Worm (Caenorhabditis elegans): Measurements from ENCODE around the gene C17G10.7.

Gene C17G10.7

ce11 chrII:5585788-5586187, 21.9 kb downstream of the C17G10.7 start, which contains the start of gene lys-8 (continued):
- peak; percentile 28 for TF ChIP-seq nhr-20 (tag; optimal IDR thresholded peaks at IDR 0.05)
- no peak for TF ChIP-seq sptf-1 (tag; optimal IDR thresholded peaks at IDR 0.05)
- peak in 1 of 2 experiments; percentile 25 for TF ChIP-seq lin-35 (GFP tag; optimal IDR thresholded peaks at IDR 0.05)
- no peak for TF ChIP-seq snpc-4 (tag; optimal IDR thresholded peaks at IDR 0.05)

DNA sequence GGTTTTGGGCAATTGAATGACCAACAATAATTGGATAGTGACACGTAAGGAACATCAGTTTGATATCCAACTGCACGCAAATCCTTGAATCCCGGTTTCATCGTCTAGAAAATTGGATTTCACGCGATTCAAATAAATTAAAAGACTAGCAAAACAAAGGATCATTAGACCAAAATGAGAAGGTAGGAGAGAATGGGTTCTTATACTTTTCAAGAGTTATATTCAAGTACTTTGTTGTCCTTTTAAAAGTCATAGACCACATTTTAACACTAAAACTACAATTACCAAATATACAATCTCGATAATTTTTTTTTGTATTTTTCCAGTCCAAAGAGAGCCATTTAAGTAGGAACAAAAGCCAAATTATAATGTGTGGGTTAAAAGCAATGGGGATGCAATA, 25.3 kb downstream of the C17G10.7 start, which contains the start of gene T25E4.2:
T25E4.2 (minus strand) TSS at position 101 of the 400 bp plus-strand sequence.
- TF ChIP-seq snpc-4 (tag; optimal IDR thresholded peaks at IDR 0.05): no peak
- TF ChIP-seq C16A3.4 (tag; optimal IDR thresholded peaks at IDR 0.05): no peak
- TF ChIP-seq efl-1 (optimal IDR thresholded peaks at IDR 0.05): no peak
- TF ChIP-seq efl-1 (GFP tag; optimal IDR thresholded peaks at IDR 0.05 in 1 of 2): no peak
- no peak for TF ChIP-seq pag-3 (tag; optimal IDR thresholded peaks at IDR 0.05; ENCODE audit: borderline replicate concordance, insufficient read depth)
- TF ChIP-seq fkh-8 (tag; optimal IDR thresholded peaks at IDR 0.05): no peak
- no peak for TF ChIP-seq nhr-76 (tag; optimal IDR thresholded peaks at IDR 0.05)
- TF ChIP-seq mep-1 (tag; optimal IDR thresholded peaks at IDR 0.05): no peak
- TF ChIP-seq mdl-1 (tag; optimal IDR thresholded peaks at IDR 0.05): no peak
- TF ChIP-seq elt-3 (tag; optimal IDR thresholded peaks at IDR 0.05): no peak
- TF ChIP-seq zag-1 (tag; optimal IDR thresholded peaks at IDR 0.05): no peak
- no peak for TF ChIP-seq grh-1 (GFP tag; IDR thresholded peaks at IDR 0.05)
- TF ChIP-seq F16B12.6 (tag; optimal IDR thresholded peaks at IDR 0.05): no peak
- no peak for TF ChIP-seq C04F5.9 (tag; optimal IDR thresholded peaks at IDR 0.05)
- no peak for TF ChIP-seq ceh-8 (GFP tag; optimal IDR thresholded peaks at IDR 0.05)

- TF ChIP-seq snu-23 (GFP tag; optimal IDR thresholded peaks at IDR 0.05): no peak
- no peak for TF ChIP-seq nhr-20 (tag; optimal IDR thresholded peaks at IDR 0.05)
- TF ChIP-seq tbx-2 (tag; optimal IDR thresholded peaks at IDR 0.05): no peak
- TF ChIP-seq fkh-10 (GFP tag; optimal IDR thresholded peaks at IDR 0.05): no peak
- no peak for TF ChIP-seq ztf-4 (tag; optimal IDR thresholded peaks at IDR 0.05)
- TF ChIP-seq C34B4.2 (tag; optimal IDR thresholded peaks at IDR 0.05): no peak
- TF ChIP-seq nhr-76 (tag; optimal IDR thresholded peaks at IDR 0.05): no peak
- TF ChIP-seq fkh-4 (tag; optimal IDR thresholded peaks at IDR 0.05; ENCODE audit: borderline replicate concordance): no peak
- TF ChIP-seq nhr-85 (tag): no peak
- TF ChIP-seq ets-5 (GFP tag; IDR thresholded peaks at IDR 0.05): no peak
- no peak for TF ChIP-seq lsy-2 (tag; optimal IDR thresholded peaks at IDR 0.05)
- TF ChIP-seq nhr-19 (GFP tag; conservative IDR thresholded peaks at IDR 0.05): no peak
- TF ChIP-seq swsn-7 (tag; optimal IDR thresholded peaks at IDR 0.05): no peak
Measured at ce11 chrII:5579236-5579635, 28.4 kb downstream of the C17G10.7 start.

DNA sequence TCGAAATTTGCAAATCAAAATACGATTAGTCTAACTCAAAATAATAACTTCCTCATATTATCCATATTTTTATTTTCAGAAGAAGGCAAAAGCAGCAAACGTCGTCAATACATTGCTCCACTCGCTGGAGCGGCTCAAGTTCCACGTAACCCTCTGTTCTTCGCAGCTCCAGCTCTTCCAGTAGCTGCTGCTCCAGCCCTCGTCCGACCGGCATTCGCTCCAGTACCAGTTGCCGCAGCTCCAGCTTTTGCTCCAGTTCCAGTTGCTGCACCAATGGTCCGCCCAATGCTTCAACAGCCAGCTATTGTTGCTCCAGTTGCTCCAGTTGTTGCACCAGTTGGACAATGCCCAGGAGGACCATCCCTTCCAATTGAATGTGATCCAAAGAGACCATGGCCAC, 28.9 kb downstream of the C17G10.7 start:
- TF ChIP-seq dsc-1 (tag; optimal IDR thresholded peaks at IDR 0.05): no peak

- TF ChIP-seq ceh-63 (GFP tag; optimal IDR thresholded peaks at IDR 0.05) (no peak), grh-1 (GFP tag; IDR thresholded peaks at IDR 0.05) (no peak), unc-86 (tag; optimal IDR thresholded peaks at IDR 0.05) (no peak), nhr-90 (tag; optimal IDR thresholded peaks at IDR 0.05; ENCODE audit: poor library complexity) (no peak), unc-30 (tag; optimal IDR thresholded peaks at IDR 0.05) (no peak), irx-1 (tag; optimal IDR thresholded peaks at IDR 0.05) (no peak), skn-1 (tag; optimal IDR thresholded peaks at IDR 0.05) (no peak), nhr-77 (tag; optimal IDR thresholded peaks at IDR 0.05) (no peak), nhr-11 (tag; optimal IDR thresholded peaks at IDR 0.05) (no peak), lin-13 (GFP tag; optimal IDR thresholded peaks at IDR 0.05) (no peak), nhr-19 (GFP tag; conservative IDR thresholded peaks at IDR 0.05) (no peak), pqm-1 (tag; optimal IDR thresholded peaks at IDR 0.05) (no peak), snpc-4 (tag; optimal IDR thresholded peaks at IDR 0.05) (no peak), C34B4.2 (tag; optimal IDR thresholded peaks at IDR 0.05) (no peak), ztf-11 (tag; optimal IDR thresholded peaks at IDR 0.05) (no peak)
Measured at ce11 chrII:5578035-5578434, 29.6 kb downstream of the C17G10.7 start, which contains the start of gene T25E4.1. T25E4.1 (plus strand) TSS chrII:5578335.
